Worm (Caenorhabditis elegans): ENCODE results near the gene cbn-1.

cbn-1 gene

ce11 chrII:367455-367854 lies 35.1 kb upstream of the cbn-1 start, which contains the start of gene ptr-3:
ptr-3 (minus strand) TSS chrII:367555.
- no peak for TF ChIP-seq hmg-1.2 (GFP tag; IDR thresholded peaks at IDR 0.05)
- no peak for TF ChIP-seq B0019.2 (GFP tag; conservative IDR thresholded peaks at IDR 0.05)

- TF ChIP-seq ekl-4 (GFP tag; IDR thresholded peaks at IDR 0.05), result no peak
- TF ChIP-seq F52B5.7 (tag; optimal IDR thresholded peaks at IDR 0.05), result no peak
- TF ChIP-seq dpl-1 (GFP tag; optimal IDR thresholded peaks at IDR 0.05), result no peak
- TF ChIP-seq tbp1 (GFP tag; optimal IDR thresholded peaks at IDR 0.05), result no peak
- TF ChIP-seq him-1 (tag; optimal IDR thresholded peaks at IDR 0.05), result no peak
- no peak for TF ChIP-seq T26A5.8 (tag; optimal IDR thresholded peaks at IDR 0.05)
- TF ChIP-seq F55B11.4 (tag; optimal IDR thresholded peaks at IDR 0.05; ENCODE audit: borderline replicate concordance, insufficient read depth), result no peak
- no peak for TF ChIP-seq B0019.2 (GFP tag; conservative IDR thresholded peaks at IDR 0.05)
- no peak for TF ChIP-seq K12H6.12 (tag; optimal IDR thresholded peaks at IDR 0.05)
- TF ChIP-seq snpc-4 (GFP tag; optimal IDR thresholded peaks at IDR 0.05), result no peak
- TF ChIP-seq snpc-4 (tag; optimal IDR thresholded peaks at IDR 0.05), result no peak
- no peak for TF ChIP-seq Y67H2A.10 (GFP tag; conservative IDR thresholded peaks at IDR 0.05)
- no peak for TF ChIP-seq xnd-1 (tag; optimal IDR thresholded peaks at IDR 0.05)
- no peak for TF ChIP-seq nhr-120 (GFP tag; IDR thresholded peaks at IDR 0.05)
- TF ChIP-seq nhr-27 (tag; optimal IDR thresholded peaks at IDR 0.05), result no peak
Observed at ce11 chrII:356969-357368, 24.6 kb upstream of the cbn-1 start, which contains the start of gene dmsr-4. dmsr-4 (minus strand) TSS chrII:357069.

ce11 chrII:354494-354893 lies 22.2 kb upstream of the cbn-1 start:
- TF ChIP-seq F22D6.2 (tag; optimal IDR thresholded peaks at IDR 0.05) (no peak), gei-17 (GFP tag; optimal IDR thresholded peaks at IDR 0.05) (no peak), attf-6 (GFP tag; IDR thresholded peaks at IDR 0.05) (no peak), F57C9.4 (tag; optimal IDR thresholded peaks at IDR 0.05) (no peak), mxl-1 (tag; optimal IDR thresholded peaks at IDR 0.05) (no peak), bed-1 (GFP tag; IDR thresholded peaks at IDR 0.05) (no peak), atf-7 (tag; optimal IDR thresholded peaks at IDR 0.05) (no peak)

- TF ChIP-seq F55B11.4 (tag; optimal IDR thresholded peaks at IDR 0.05; ENCODE audit: borderline replicate concordance, insufficient read depth), result no peak
- no peak for TF ChIP-seq rec-8 (tag; optimal IDR thresholded peaks at IDR 0.05)
- TF ChIP-seq lsl-1 (GFP tag; optimal IDR thresholded peaks at IDR 0.05), result no peak
- no peak for TF ChIP-seq F57A8.1 (GFP tag; optimal IDR thresholded peaks at IDR 0.05)
Observed at ce11 chrII:349749-350148, 17.4 kb upstream of the cbn-1 start.

ce11 chrII:347734-348133 lies 15.4 kb upstream of the cbn-1 start, which contains the start of gene D1069.3:
D1069.3 (minus strand) TSS chrII:347891.
- peak; percentile 39 for TF ChIP-seq xnd-1 (tag; optimal IDR thresholded peaks at IDR 0.05)
- no peak for TF ChIP-seq gei-17 (GFP tag; optimal IDR thresholded peaks at IDR 0.05)
- peak; percentile 30; the same call in 1 of the 2 replicates for TF ChIP-seq mcd-1 (GFP tag; IDR thresholded peaks at IDR 0.05)
- no peak for TF ChIP-seq bed-2 (GFP tag; IDR thresholded peaks at IDR 0.05)
- peak; percentile 97 for TF ChIP-seq attf-3 (GFP tag; conservative IDR thresholded peaks at IDR 0.05)
- no peak for TF ChIP-seq dox-1 (GFP tag; IDR thresholded peaks at IDR 0.05)
- TF ChIP-seq zim-3 (tag; optimal IDR thresholded peaks at IDR 0.05), result no peak
- TF ChIP-seq K12H6.12 (tag; optimal IDR thresholded peaks at IDR 0.05), result no peak
- no peak for TF ChIP-seq bed-1 (GFP tag; IDR thresholded peaks at IDR 0.05)
- no peak for TF ChIP-seq hlh-12 (tag; optimal IDR thresholded peaks at IDR 0.05)
- no peak for TF ChIP-seq ama-1 (optimal IDR thresholded peaks at IDR 0.05)
- TF ChIP-seq ama-1 (GFP tag; optimal IDR thresholded peaks at IDR 0.05), result no peak
- TF ChIP-seq Y53F4B.3 (GFP tag; IDR thresholded peaks at IDR 0.05), result no peak
- peak; percentile 64 for TF ChIP-seq lsl-1 (GFP tag; optimal IDR thresholded peaks at IDR 0.05)
- no peak for TF ChIP-seq T26A5.8 (tag; optimal IDR thresholded peaks at IDR 0.05)
- TF ChIP-seq fkh-3 (tag; optimal IDR thresholded peaks at IDR 0.05), result no peak
- no peak for TF ChIP-seq dpff-1 (tag; optimal IDR thresholded peaks at IDR 0.05)
- no peak for TF ChIP-seq tlf-1 (GFP tag; optimal IDR thresholded peaks at IDR 0.05)
- TF ChIP-seq egrh-3 (GFP tag; IDR thresholded peaks at IDR 0.05), result no peak
- TF ChIP-seq T07F8.4 (tag; optimal IDR thresholded peaks at IDR 0.05), result no peak
- TF ChIP-seq sdz-38 (tag; optimal IDR thresholded peaks at IDR 0.05), result no peak
